Fruit fly (Drosophila melanogaster): ENCODE measurements around the gene CG15130.

DNA sequence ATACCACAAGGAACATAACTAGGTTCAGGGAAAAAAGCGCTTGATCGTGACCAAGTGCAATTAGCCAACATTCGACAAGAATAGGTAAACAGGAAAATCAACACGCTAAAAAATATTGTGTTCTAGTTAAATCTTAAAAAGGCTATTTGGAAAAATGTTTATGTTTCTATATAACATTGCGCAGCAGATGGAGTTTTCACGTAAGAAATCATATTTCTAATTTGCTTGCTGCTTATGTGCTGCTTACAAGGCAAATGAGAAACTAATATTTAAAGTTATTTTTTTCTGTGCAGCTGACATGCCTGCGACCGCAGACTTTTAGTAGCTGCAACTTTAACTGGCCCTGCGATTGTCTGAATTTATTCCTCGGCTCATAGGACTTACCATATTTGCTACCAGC, 43.1 kb downstream of the CG15130 start:
- TF ChIP-seq seq (GFP tag; IDR thresholded peaks at IDR 0.05): no peak
- TF ChIP-seq CG1529 (GFP tag; optimal IDR thresholded peaks at IDR 0.05): no peak
- no peak for TF ChIP-seq prd (optimal IDR thresholded peaks at IDR 0.05)
- TF ChIP-seq prd (GFP tag; IDR thresholded peaks at IDR 0.05): no peak
- no peak for TF ChIP-seq Sin3A (optimal IDR thresholded peaks at IDR 0.05)
- no peak for TF ChIP-seq CG3163 (GFP tag; optimal IDR thresholded peaks at IDR 0.05)
- no peak for TF ChIP-seq Rx (GFP tag; IDR thresholded peaks at IDR 0.05)

All from whole organism, embryonic.